Fruit fly (Drosophila melanogaster) whole organism, wandering third instar larva: ENCODE results near the gene Rad17.

Experiments
- dsf ChIP-seq: sonication (Bioruptor generic); optimal IDR thresholded peaks from 2 replicates; lab custom pipeline; 2016; ENCODE audit warnings: missing biosample characterization, missing genetic modification characterization, borderline replicate concordance
- psq ChIP-seq: fragments of 200-800 bp; sonication (Bioruptor generic); optimal IDR thresholded peaks from 3 replicates; lab custom pipeline; 2017; ENCODE audit warnings: missing biosample characterization, mild to moderate bottlenecking, missing genetic modification characterization, moderate library complexity
- woc ChIP-seq: sonication (Bioruptor generic); optimal IDR thresholded peaks from 2 replicates; lab custom pipeline; 2016; ENCODE audit warnings: missing biosample characterization, mild to moderate bottlenecking, missing genetic modification characterization

dm6 chr3R:14707703-14708643 is 45.0 kb upstream of the Rad17 start:
- TF ChIP-seq psq: no peak
- no peak for TF ChIP-seq woc (GFP tag; lab: Kevin White, UChicago)
- no peak for TF ChIP-seq dsf
